Worm (Caenorhabditis elegans) whole organism, dauer: ENCODE results near the gene nspc-20.

Experiments used
- unc-62 ChIP-seq: sonication (generic microtip); optimal IDR thresholded peaks from 2 replicates; lab custom pipeline; 2017; ENCODE audit warnings: missing biosample characterization, missing genetic modification reagents, missing genetic modification characterization

Gene nspc-20

ce11 chrX:14495075-14495474 lies 34.9 kb downstream of the nspc-20 start:
- TF ChIP-seq unc-62 (GFP tag; lab: Kevin White, UChicago) = no peak

ce11 chrX:14492441-14492840 lies 37.6 kb downstream of the nspc-20 start:
- TF ChIP-seq unc-62 (GFP tag; lab: Kevin White, UChicago) = no peak

ce11 chrX:14491103-14491502 lies 38.9 kb downstream of the nspc-20 start:
- TF ChIP-seq unc-62 (GFP tag; lab: Kevin White, UChicago) = no peak

ce11 chrX:14490486-14490885 lies 39.5 kb downstream of the nspc-20 start:
- no peak for TF ChIP-seq unc-62 (GFP tag; lab: Kevin White, UChicago)

- TF ChIP-seq unc-62 (GFP tag; lab: Kevin White, UChicago) = no peak
Observed at ce11 chrX:14489945-14490344, 40.1 kb downstream of the nspc-20 start, which contains the start of gene his-24. Gene his-24, plus strand, starts transcription at chrX:14490094.

ce11 chrX:14487832-14488231 lies 42.2 kb downstream of the nspc-20 start:
- TF ChIP-seq unc-62 (GFP tag; lab: Kevin White, UChicago) = no peak

- no peak for TF ChIP-seq unc-62 (GFP tag; lab: Kevin White, UChicago)
Observed at ce11 chrX:14487333-14487732, 42.7 kb downstream of the nspc-20 start.

- no peak for TF ChIP-seq unc-62 (GFP tag; lab: Kevin White, UChicago)
Observed at ce11 chrX:14486503-14486902, 43.5 kb downstream of the nspc-20 start.

ce11 chrX:14484827-14485226 lies 45.2 kb downstream of the nspc-20 start, which contains the start of gene M163.8:
Gene M163.8, plus strand, starts transcription at chrX:14485127.
- no peak for TF ChIP-seq unc-62 (GFP tag; lab: Kevin White, UChicago)

- TF ChIP-seq unc-62 (GFP tag; lab: Kevin White, UChicago) = no peak
Observed at ce11 chrX:14481637-14482036, 48.4 kb downstream of the nspc-20 start.

- TF ChIP-seq unc-62 (GFP tag; lab: Kevin White, UChicago) = no peak
Observed at ce11 chrX:14480248-14480647, 49.8 kb downstream of the nspc-20 start, which contains the start of gene gfi-3. Gene gfi-3, plus strand, starts transcription at chrX:14480572.
